Worm (Caenorhabditis elegans): ENCODE results near the gene F15E6.3.

DNA sequence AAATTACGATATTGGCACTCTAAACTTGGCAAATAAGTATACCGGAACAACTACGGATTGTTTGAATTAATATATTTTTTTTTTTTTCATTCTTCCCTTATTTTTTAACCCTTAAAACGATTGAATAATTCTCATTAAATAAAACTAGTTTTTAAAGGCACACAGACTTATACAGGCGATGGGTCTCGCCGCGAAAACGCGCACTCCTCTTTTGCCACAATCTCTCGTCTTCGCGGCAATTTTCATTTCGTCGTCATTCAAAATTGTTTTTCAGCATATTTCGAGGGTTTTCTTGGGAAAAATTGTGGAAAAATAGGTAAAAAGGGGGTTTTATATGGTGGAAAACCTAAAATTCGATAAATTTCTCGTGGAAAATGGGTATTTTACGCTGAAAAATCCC is 47.4 kb upstream of the F15E6.3 start:
- no peak for TF ChIP-seq lim-6 (tag; optimal IDR thresholded peaks at IDR 0.05)
- no peak for TF ChIP-seq pha-4 (tag; optimal IDR thresholded peaks at IDR 0.05)
